Fruit fly (Drosophila melanogaster) whole organism: ENCODE data around the gene CHES-1-like.

Source experiments
- CG8478 ChIP-seq: fragments of >200 bp; optimal IDR thresholded peaks from 2 replicates; lab custom pipeline; 2018; ENCODE audit warnings: inconsistent platforms
- Dll ChIP-seq: fragments of >200 bp; optimal IDR thresholded peaks from 2 replicates; lab custom pipeline; 2017
- EcR ChIP-seq, 2 experiments: fragments of >200 bp; optimal IDR thresholded peaks; 2 replicates each; lab custom pipeline; 2017; ENCODE audit warnings: missing biosample characterization in 2 of 2, missing genetic modification characterization in 2 of 2, missing genetic modification reagents in 2 of 2
- pan ChIP-seq: fragments of >200 bp; optimal IDR thresholded peaks from 2 replicates; lab custom pipeline; 2017
- psq ChIP-seq: fragments of >200 bp; optimal IDR thresholded peaks from 2 replicates; lab custom pipeline; 2017
- usp ChIP-seq: fragments of >200 bp; optimal IDR thresholded peaks from 2 replicates; lab custom pipeline; 2017; ENCODE audit warnings: missing biosample characterization, missing genetic modification characterization, mixed read lengths

Gene CHES-1-like

DNA sequence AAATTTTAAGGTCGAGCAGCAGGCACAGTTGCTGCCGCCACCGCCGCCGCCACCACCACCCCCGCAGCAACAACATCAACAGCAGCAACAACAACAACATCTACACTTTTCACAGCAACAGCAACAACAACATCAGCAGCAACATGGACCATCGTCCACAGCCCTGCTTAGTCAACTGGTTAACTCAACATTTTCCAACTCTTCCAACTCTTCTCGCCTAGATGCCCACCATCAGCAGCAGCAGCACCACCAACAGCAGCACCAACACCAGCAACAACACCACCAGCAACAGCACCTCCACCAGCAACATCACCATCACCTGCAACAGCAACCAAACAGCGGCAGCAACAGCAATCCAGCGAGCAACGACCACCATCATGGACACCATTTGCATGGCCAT lies 46.8 kb downstream of the CHES-1-like start:
- no peak for TF ChIP-seq Dll
- TF ChIP-seq pan (lab: Kevin White, UChicago): no peak
- TF ChIP-seq EcR (GFP tag; optimal IDR thresholded peaks at IDR 0.05; lab: Kevin White, UChicago): no peak
- no peak for TF ChIP-seq psq
- no peak for TF ChIP-seq CG8478 (lab: Kevin White, UChicago)
- no peak for TF ChIP-seq usp

dm6 chrX:7657429-7657828 lies 51.8 kb downstream of the CHES-1-like start:
- TF ChIP-seq CG8478 (lab: Kevin White, UChicago) (no peak), usp (no peak)

dm6 chrX:7651657-7652056 lies 57.5 kb downstream of the CHES-1-like start:
- TF ChIP-seq Dll: no peak
- TF ChIP-seq EcR (GFP tag; optimal IDR thresholded peaks at IDR 0.05; lab: Kevin White, UChicago): no peak
- TF ChIP-seq pan (lab: Kevin White, UChicago): no peak
- TF ChIP-seq CG8478 (lab: Kevin White, UChicago): no peak
- no peak for TF ChIP-seq psq
- no peak for TF ChIP-seq usp

- TF ChIP-seq usp (no peak), pan (lab: Kevin White, UChicago) (no peak), psq (no peak), Dll (no peak), CG8478 (lab: Kevin White, UChicago) (no peak), EcR (GFP tag; optimal IDR thresholded peaks at IDR 0.05; lab: Kevin White, UChicago) (no peak)
Measured at dm6 chrX:7637091-7637490, 72.1 kb downstream of the CHES-1-like start.

- TF ChIP-seq CG8478 (lab: Kevin White, UChicago) (no peak), pan (lab: Kevin White, UChicago) (no peak)
Measured at dm6 chrX:7633036-7633435, 76.1 kb downstream of the CHES-1-like start.
